Fruit fly (Drosophila melanogaster) whole organism: ENCODE measurements around the gene CG14543.

ENCODE experiments used
- EcR ChIP-seq, 2 experiments: fragments of >200 bp; optimal IDR thresholded peaks; 2 replicates each; lab custom pipeline; 2017; ENCODE audit warnings: missing biosample characterization in 2 of 2, missing genetic modification characterization in 2 of 2, missing genetic modification reagents in 2 of 2
- pan ChIP-seq: fragments of >200 bp; optimal IDR thresholded peaks from 2 replicates; lab custom pipeline; 2017

- TF ChIP-seq EcR (GFP tag; optimal IDR thresholded peaks at IDR 0.05; lab: Kevin White, UChicago) (no peak), pan (lab: Kevin White, UChicago) (no peak)
These were observed 42.1 kb upstream of the CG14543 start, which contains the start of gene Kaz-m1 for dm6 chr3R:26014262-26014833.
